Fruit fly (Drosophila melanogaster) whole organism, embryonic: ENCODE results near the gene CG4820.

Experiments used
- BtbVII ChIP-seq: fragments of 200-800 bp; sonication (Bioruptor generic); optimal IDR thresholded peaks from 3 replicates; lab custom pipeline; 2017; ENCODE audit warnings: missing biosample characterization, mild to moderate bottlenecking, missing genetic modification characterization
- CG12391 ChIP-seq: fragments of 200-800 bp; sonication (Bioruptor generic); optimal IDR thresholded peaks from 3 replicates; lab custom pipeline; 2018; ENCODE audit warnings: missing biosample characterization, mild to moderate bottlenecking, missing genetic modification characterization, moderate library complexity
- CG13424 ChIP-seq: fragments of 200-800 bp; sonication (Bioruptor generic); optimal IDR thresholded peaks from 2 replicates; lab custom pipeline; 2019; ENCODE audit warnings: missing biosample characterization, mild to moderate bottlenecking, missing genetic modification characterization, moderate library complexity
- CG14667 ChIP-seq: fragments of 200-800 bp; sonication (Bioruptor generic); IDR thresholded peaks from 2 replicates; pipeline ENCODE4 v1.3.6; 2022; ENCODE audit warnings: missing biosample characterization, missing genetic modification characterization
- CG1602 ChIP-seq: fragments of 200-800 bp; sonication (Bioruptor generic); optimal IDR thresholded peaks from 3 replicates; lab custom pipeline; 2016; ENCODE audit warnings: missing biosample characterization, missing genetic modification characterization
- CG16815 ChIP-seq: fragments of 200-800 bp; sonication (Bioruptor generic); optimal IDR thresholded peaks from 3 replicates; lab custom pipeline; 2017; ENCODE audit warnings: missing biosample characterization, mild to moderate bottlenecking, missing genetic modification characterization
- CG16863 ChIP-seq: fragments of 200-800 bp; sonication (Bioruptor generic); optimal IDR thresholded peaks from 3 replicates; lab custom pipeline; 2016; ENCODE audit warnings: missing biosample characterization, missing genetic modification characterization
- CG17612 ChIP-seq: fragments of 200-800 bp; sonication (Bioruptor generic); IDR thresholded peaks from 2 replicates; pipeline ENCODE4 v1.3.6; 2022; ENCODE audit warnings: missing biosample characterization, missing genetic modification characterization
- CG18262 ChIP-seq: fragments of 200-800 bp; optimal IDR thresholded peaks from 3 replicates; lab custom pipeline; 2019; ENCODE audit warnings: missing biosample characterization, mild to moderate bottlenecking, missing genetic modification characterization, moderate library complexity
- CG31365 ChIP-seq: fragments of 200-800 bp; sonication (Bioruptor generic); optimal IDR thresholded peaks from 2 replicates; lab custom pipeline; 2018; ENCODE audit warnings: missing biosample characterization, mild to moderate bottlenecking, missing genetic modification characterization
- CG31388 ChIP-seq: fragments of 200-800 bp; sonication (Bioruptor generic); optimal IDR thresholded peaks from 2 replicates; lab custom pipeline; 2016; ENCODE audit warnings: missing biosample characterization, missing genetic modification characterization
- CG3163 ChIP-seq: fragments of 200-800 bp; sonication (Bioruptor generic); optimal IDR thresholded peaks from 3 replicates; lab custom pipeline; 2016; ENCODE audit warnings: missing biosample characterization, missing genetic modification characterization
- CG3281 ChIP-seq: fragments of 200-800 bp; sonication (Bioruptor generic); optimal IDR thresholded peaks from 3 replicates; lab custom pipeline; 2017; ENCODE audit warnings: missing biosample characterization, mild to moderate bottlenecking, missing genetic modification characterization
- CG3838 ChIP-seq: fragments of 200-800 bp; sonication (Bioruptor generic); optimal IDR thresholded peaks from 3 replicates; lab custom pipeline; 2016; ENCODE audit warnings: missing biosample characterization, missing genetic modification characterization
- CG3847 ChIP-seq: fragments of 200-800 bp; sonication (Bioruptor generic); IDR thresholded peaks from 2 replicates; pipeline ENCODE4 v1.3.6; 2022; ENCODE audit warnings: missing biosample characterization, missing genetic modification characterization
- CG3995 ChIP-seq: fragments of 200-800 bp; sonication (Bioruptor generic); optimal IDR thresholded peaks from 3 replicates; lab custom pipeline; 2016; ENCODE audit warnings: missing biosample characterization, missing genetic modification characterization
- CG4404 ChIP-seq: fragments of 200-800 bp; sonication (Bioruptor generic); IDR thresholded peaks from 2 replicates; pipeline ENCODE4 v1.3.6; 2022; ENCODE audit warnings: missing biosample characterization, missing genetic modification characterization
- CG6689 ChIP-seq: fragments of 200-800 bp; sonication (Bioruptor generic); IDR thresholded peaks from 2 replicates; pipeline ENCODE4 v1.3.6; 2022; ENCODE audit warnings: missing biosample characterization, missing genetic modification characterization
- CG7556 ChIP-seq: fragments of 200-800 bp; sonication (Bioruptor generic); optimal IDR thresholded peaks from 2 replicates; lab custom pipeline; 2017; ENCODE audit warnings: missing biosample characterization, mild to moderate bottlenecking, missing genetic modification characterization
- CG8290 ChIP-seq, 3 experiments: fragments of 200-800 bp; sonication (Bioruptor generic); optimal IDR thresholded peaks; 2 replicates each; lab custom pipeline; 2016 to 2019; ENCODE audit warnings: missing biosample characterization in 3 of 3, missing genetic modification characterization in 3 of 3, mild to moderate bottlenecking in 2 of 3, moderate library complexity in 1 of 3
- CkIIα-i1 ChIP-seq: fragments of 200-800 bp; sonication (Bioruptor generic); IDR thresholded peaks from 2 replicates; pipeline ENCODE4 v1.3.6; 2022; ENCODE audit warnings: missing biosample characterization, missing genetic modification characterization
- D19B ChIP-seq: fragments of 200-800 bp; sonication (Bioruptor generic); optimal IDR thresholded peaks from 2 replicates; lab custom pipeline; 2017; ENCODE audit warnings: missing biosample characterization, mild to moderate bottlenecking, missing genetic modification characterization
- Eip74EF ChIP-seq, 2 experiments: fragments of 200-800 bp in 1 of 2; fragments of >200 bp in 1 of 2; sonication (Bioruptor generic) in 1 of 2; optimal IDR thresholded peaks; 2 replicates each; lab custom pipeline; 2017 to 2019; ENCODE audit warnings: missing biosample characterization in 2 of 2, missing genetic modification characterization in 2 of 2, mild to moderate bottlenecking in 1 of 2, moderate library complexity in 1 of 2
- Elba2 ChIP-seq: fragments of 200-800 bp; sonication (Bioruptor generic); optimal IDR thresholded peaks from 3 replicates; lab custom pipeline; 2016; ENCODE audit warnings: missing biosample characterization, missing genetic modification characterization
- Hmx ChIP-seq: fragments of 200-800 bp; sonication (Bioruptor generic); optimal IDR thresholded peaks from 2 replicates; lab custom pipeline; 2016; ENCODE audit warnings: missing biosample characterization, missing genetic modification characterization
- Hsf ChIP-seq: fragments of 200-800 bp; sonication (Bioruptor generic); optimal IDR thresholded peaks from 3 replicates; lab custom pipeline; 2016; ENCODE audit warnings: missing biosample characterization, missing genetic modification characterization
- Mrtf ChIP-seq: fragments of 200-800 bp; sonication (Bioruptor generic); IDR thresholded peaks from 3 replicates; pipeline ENCODE4 v1.3.6; 2022; ENCODE audit warnings: missing biosample characterization, missing genetic modification characterization
- Neu2 ChIP-seq: fragments of 200-800 bp; sonication (Bioruptor generic); optimal IDR thresholded peaks from 3 replicates; lab custom pipeline; 2016; ENCODE audit warnings: missing biosample characterization, missing genetic modification characterization, borderline replicate concordance
- Oaz ChIP-seq: fragments of 200-800 bp; sonication (Bioruptor generic); IDR thresholded peaks from 2 replicates; pipeline ENCODE4 v1.3.6; 2022; ENCODE audit warnings: missing biosample characterization, missing genetic modification characterization
- PHDP ChIP-seq: fragments of 200-800 bp; sonication (Bioruptor generic); optimal IDR thresholded peaks from 3 replicates; lab custom pipeline; 2018; ENCODE audit warnings: missing biosample characterization, mild to moderate bottlenecking, missing genetic modification characterization, moderate library complexity
- Ravus ChIP-seq: fragments of 200-800 bp; sonication (Bioruptor generic); IDR thresholded peaks from 2 replicates; pipeline ENCODE4 v1.3.6; 2022; ENCODE audit warnings: missing biosample characterization, missing genetic modification characterization
- Side ChIP-seq: fragments of 200-800 bp; sonication (Bioruptor generic); optimal IDR thresholded peaks from 2 replicates; lab custom pipeline; 2016; ENCODE audit warnings: missing biosample characterization, missing genetic modification characterization
- Spps ChIP-seq: fragments of 200-800 bp; sonication (Bioruptor generic); optimal IDR thresholded peaks from 2 replicates; lab custom pipeline; 2018; ENCODE audit warnings: missing biosample characterization, mild to moderate bottlenecking, missing genetic modification characterization
- ap ChIP-seq: fragments of 200-800 bp; sonication (Bioruptor generic); IDR thresholded peaks from 2 replicates; pipeline ENCODE4 v1.3.6; 2022; ENCODE audit warnings: missing biosample characterization, missing genetic modification characterization
- ash1 ChIP-seq: fragments of 200-800 bp; sonication (Bioruptor generic); optimal IDR thresholded peaks from 2 replicates; lab custom pipeline; 2018; ENCODE audit warnings: missing biosample characterization, mild to moderate bottlenecking, missing genetic modification characterization
- ci ChIP-seq: fragments of 200-800 bp; sonication (Bioruptor generic); IDR thresholded peaks from 3 replicates; pipeline ENCODE4 v1.3.6; 2022; ENCODE audit warnings: missing biosample characterization, missing genetic modification characterization
- ftz-f1 ChIP-seq: fragments of 200-800 bp; sonication (Bioruptor generic); optimal IDR thresholded peaks from 2 replicates; lab custom pipeline; 2016; ENCODE audit warnings: missing biosample characterization, missing genetic modification characterization
- grau ChIP-seq: fragments of 200-800 bp; optimal IDR thresholded peaks from 3 replicates; lab custom pipeline; 2019; ENCODE audit warnings: missing biosample characterization, mild to moderate bottlenecking, missing genetic modification characterization, moderate library complexity
- grn ChIP-seq: fragments of 200-800 bp; sonication (Bioruptor generic); optimal IDR thresholded peaks from 3 replicates; lab custom pipeline; 2017; ENCODE audit warnings: missing biosample characterization, missing genetic modification characterization
- gt ChIP-seq: fragments of 200-800 bp; sonication (Bioruptor generic); IDR thresholded peaks from 2 replicates; pipeline ENCODE4 v1.3.6; 2022; ENCODE audit warnings: missing biosample characterization, missing genetic modification characterization
- kay ChIP-seq: fragments of 200-800 bp; sonication (Bioruptor generic); optimal IDR thresholded peaks from 2 replicates; lab custom pipeline; 2016; ENCODE audit warnings: missing biosample characterization, missing genetic modification characterization
- knrl ChIP-seq: fragments of 200-800 bp; sonication (Bioruptor generic); IDR thresholded peaks from 3 replicates; pipeline ENCODE4 v1.3.6; 2022; ENCODE audit warnings: missing biosample characterization, missing genetic modification characterization; ENCODE audit not compliant: partially characterized antibody
- lab ChIP-seq: fragments of 200-800 bp; sonication (Bioruptor generic); optimal IDR thresholded peaks from 3 replicates; lab custom pipeline; 2017; ENCODE audit warnings: missing biosample characterization, missing genetic modification characterization, mild to moderate bottlenecking, moderate library complexity, missing genetic modification reagents
- pb ChIP-seq: fragments of 200-800 bp; sonication (Bioruptor generic); optimal IDR thresholded peaks from 3 replicates; lab custom pipeline; 2016; ENCODE audit warnings: missing biosample characterization, missing genetic modification characterization
- pho ChIP-seq: fragments of 200-800 bp; sonication (Bioruptor generic); optimal IDR thresholded peaks from 2 replicates; lab custom pipeline; 2016; ENCODE audit warnings: missing biosample characterization, missing genetic modification characterization
- schlank ChIP-seq: fragments of 200-800 bp; sonication (Bioruptor generic); optimal IDR thresholded peaks from 2 replicates; lab custom pipeline; 2018; ENCODE audit warnings: missing biosample characterization, mild to moderate bottlenecking, missing genetic modification characterization
- sens ChIP-seq: fragments of 200-800 bp; sonication (Bioruptor generic); peaks from one replicate; lab custom pipeline; 2016; ENCODE audit warnings: missing biosample characterization, missing genetic modification characterization
- tll ChIP-seq, 2 experiments: fragments of 200-800 bp in 1 of 2; fragments of >200 bp in 1 of 2; sonication (Bioruptor generic) in 1 of 2; optimal IDR thresholded peaks; 2 replicates each; lab custom pipeline; 2017 to 2019; ENCODE audit warnings: missing biosample characterization in 2 of 2, missing genetic modification characterization in 2 of 2, mild to moderate bottlenecking in 1 of 2, moderate library complexity in 1 of 2
- zfh1 ChIP-seq: fragments of 200-800 bp; sonication (Bioruptor generic); IDR thresholded peaks from 3 replicates; pipeline ENCODE4 v1.3.6; 2022; ENCODE audit warnings: missing biosample characterization, missing genetic modification characterization

Gene CG4820

dm6 chr3R:11221437-11222230, 5.3 kb downstream of the CG4820 start, which contains the start of the genes CG6693 and RpL3 (continued):
- TF ChIP-seq CG31365 (tag; lab: Kevin White, UChicago) (peak; percentile 85), ash1 (GFP tag; lab: Kevin White, UChicago) (peak; percentile 83), ftz-f1 (GFP tag; lab: Kevin White, UChicago) (no peak), grau (tag; lab: Kevin White, UChicago) (peak; percentile 77), CG12391 (tag; lab: Kevin White, UChicago) (peak; percentile 72), pb (GFP tag; lab: Kevin White, UChicago) (peak; percentile 52), Side (GFP tag; lab: Kevin White, UChicago) (peak; percentile 63), Spps (peak; percentile 56), pho (GFP tag; lab: Kevin White, UChicago) (peak; percentile 47), Oaz (no peak), grn (GFP tag; lab: Kevin White, UChicago) (peak; percentile 65), CG6689 (GFP tag; lab: Robert Waterston, UW) (peak; percentile 60), gt (no peak), CG3995 (peak; percentile 58), knrl (GFP tag; lab: Robert Waterston, UW) (peak; percentile 49; the same call in 1 of the 3 replicates), CkIIα-i1 (GFP tag; lab: Robert Waterston, UW) (peak; percentile 39; the same call in 1 of the 2 replicates), CG7556 (GFP tag; lab: Kevin White, UChicago) (peak; percentile 56), BtbVII (GFP tag; lab: Kevin White, UChicago) (peak; percentile 91), sens (GFP tag; lab: Kevin White, UChicago) (peak; percentile 97), Ravus (GFP tag; lab: Robert Waterston, UW) (no peak), CG16863 (GFP tag; lab: Kevin White, UChicago) (peak; percentile 58), lab (GFP tag; lab: Kevin White, UChicago) (peak; percentile 92), Hmx (GFP tag; lab: Kevin White, UChicago) (no peak), CG17612 (GFP tag; lab: Robert Waterston, UW) (0 out of 2 replicates have a peak, but pooled peaks have one; percentile 61), CG4404 (GFP tag; lab: Robert Waterston, UW) (no peak), ci (GFP tag; lab: Robert Waterston, UW) (peak; percentile 95), Hsf (peak; percentile 59), kay (GFP tag; lab: Kevin White, UChicago) (peak; percentile 14), CG14667 (GFP tag; lab: Robert Waterston, UW) (no peak), CG18262 (peak; percentile 69), Eip74EF (GFP tag; optimal IDR thresholded peaks at IDR 0.05; lab: Kevin White, UChicago) (peak in 1 of 2 experiments; percentile 83), CG31388 (GFP tag; lab: Kevin White, UChicago) (no peak), CG8290 (GFP tag; optimal IDR thresholded peaks at IDR 0.05; lab: Kevin White, UChicago) (peak; percentile 69), CG8290 (tag; optimal IDR thresholded peaks at IDR 0.05; lab: Kevin White, UChicago) (peak; percentile 43 to 94), CG3838 (GFP tag; lab: Kevin White, UChicago) (peak; percentile 25), zfh1 (GFP tag; lab: Robert Waterston, UW) (peak; percentile 72), PHDP (peak; percentile 86), CG3847 (GFP tag; lab: Robert Waterston, UW) (peak; percentile 65), CG3281 (GFP tag; lab: Kevin White, UChicago) (peak; percentile 85), Elba2 (no peak), D19B (GFP tag; lab: Kevin White, UChicago) (peak; percentile 53), Mrtf (GFP tag; lab: Robert Waterston, UW) (peak; percentile 51; the same call in 1 of the 3 replicates), schlank (tag; lab: Kevin White, UChicago) (peak; percentile 79), CG3163 (GFP tag; lab: Kevin White, UChicago) (peak; percentile 56), CG16815 (GFP tag; lab: Kevin White, UChicago) (no peak), tll (GFP tag; optimal IDR thresholded peaks at IDR 0.05; lab: Kevin White, UChicago) (no peak), CG1602 (peak; percentile 21), CG13424 (tag; lab: Kevin White, UChicago) (peak; percentile 49), Neu2 (GFP tag; lab: Kevin White, UChicago) (peak; percentile 26), ap (GFP tag; lab: Robert Waterston, UW) (peak; percentile 43; the same call in 1 of the 2 replicates)
